Worm (Caenorhabditis elegans) whole organism, L4/young adult: ENCODE measurements around the gene toe-1.

Experiments
- W03F9.2 ChIP-seq: fragments of 150-350 bp; optimal IDR thresholded peaks from 2 replicates; lab custom pipeline; 2014; ENCODE audit warnings: missing biosample characterization, missing genetic modification characterization
- dao-5 ChIP-seq: sonication (generic microtip); optimal IDR thresholded peaks from 2 replicates; lab custom pipeline; 2016; ENCODE audit warnings: missing genotype, missing genetic modification characterization, moderate library complexity, missing compliant biosample characterization
- him-1 ChIP-seq: sonication (generic microtip); optimal IDR thresholded peaks from 2 replicates; lab custom pipeline; 2016; ENCODE audit warnings: missing genotype, missing genetic modification reagents, missing genetic modification characterization, missing compliant biosample characterization

The toe-1 gene

ce11 chrII:4474005-4474655 lies 49.2 kb downstream of the toe-1 start:
- TF ChIP-seq W03F9.2 (tag; lab: Kevin White, UChicago) (no peak), dao-5 (tag; lab: Kevin White, UChicago) (no peak), him-1 (tag; lab: Kevin White, UChicago) (no peak)

DNA sequence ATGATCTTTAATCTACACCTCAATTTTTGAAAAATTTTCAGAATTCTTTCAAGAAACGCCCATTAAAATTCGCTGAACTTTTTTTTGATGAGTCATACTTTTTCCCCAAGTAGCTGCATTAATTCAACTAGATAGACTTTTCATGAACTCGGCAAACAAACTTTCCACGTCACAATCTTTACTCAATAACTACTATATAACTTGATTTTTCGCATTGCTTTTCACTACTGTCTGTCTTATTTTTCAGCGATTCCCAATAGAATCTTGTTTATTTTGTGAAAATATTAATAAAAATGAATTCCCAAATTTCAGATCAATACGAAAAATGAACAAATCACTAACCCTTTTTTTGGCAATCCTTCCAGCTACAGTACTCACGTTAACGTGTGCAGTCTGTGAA lies 53.3 kb downstream of the toe-1 start, which contains the start of gene T05C1.1:
Gene T05C1.1, plus strand, starts transcription at position 301 of the 400 bp plus-strand sequence.
- TF ChIP-seq him-1 (tag; lab: Kevin White, UChicago) (no peak), dao-5 (tag; lab: Kevin White, UChicago) (no peak), W03F9.2 (tag; lab: Kevin White, UChicago) (no peak)

DNA sequence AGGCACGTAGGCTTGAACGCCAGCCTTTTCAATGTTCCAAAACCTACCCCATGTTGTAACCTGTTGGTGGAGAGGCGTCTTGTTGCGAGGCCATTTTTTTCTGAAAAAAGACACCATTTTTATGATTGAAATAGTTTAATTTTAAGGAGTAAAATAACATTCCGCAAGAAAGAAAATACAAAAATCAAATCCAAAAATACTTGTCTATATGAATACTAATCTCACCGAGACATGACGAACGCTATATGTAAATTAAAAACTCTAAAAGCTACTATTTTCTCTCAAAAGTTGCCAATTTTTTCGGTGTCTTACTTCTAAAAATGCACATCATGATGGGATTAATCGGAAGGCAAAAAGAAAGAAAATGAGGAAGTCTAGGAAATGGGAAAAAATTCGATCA lies 57.1 kb downstream of the toe-1 start, which contains the start of gene T05C1.2:
Gene T05C1.2, minus strand, starts transcription at position 101 of the 400 bp plus-strand sequence.
- no peak for TF ChIP-seq W03F9.2 (tag; lab: Kevin White, UChicago)
- no peak for TF ChIP-seq dao-5 (tag; lab: Kevin White, UChicago)
- no peak for TF ChIP-seq him-1 (tag; lab: Kevin White, UChicago)
